Worm (Caenorhabditis elegans): ENCODE measurements around the gene F45B8.5.

DNA sequence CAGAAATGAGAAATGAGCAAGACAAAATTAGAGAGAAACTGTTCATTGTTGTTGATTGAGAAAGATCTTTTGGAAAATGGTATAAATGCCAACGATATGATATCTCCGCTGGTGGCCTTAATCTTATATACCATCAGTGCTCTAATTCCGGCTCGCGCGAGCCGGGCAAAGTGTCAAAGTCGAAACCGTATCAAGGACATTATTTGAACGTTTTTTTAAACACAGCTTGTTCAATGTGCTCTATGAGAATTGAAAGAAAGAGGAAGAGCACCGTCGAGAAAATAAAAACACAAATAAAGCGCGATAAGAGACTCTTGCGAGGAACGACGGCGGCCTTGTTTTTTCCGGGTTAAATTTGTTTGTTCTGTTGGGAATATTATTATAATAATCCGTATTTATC is 4.4 kb upstream of the F45B8.5 start, which contains the start of gene idpp-3:
- TF ChIP-seq ZK546.5 (tag; optimal IDR thresholded peaks at IDR 0.05): no peak
- TF ChIP-seq lir-3 (tag; optimal IDR thresholded peaks at IDR 0.05): no peak

All from whole organism, L4 larva.